Worm (Caenorhabditis elegans): Measurements from ENCODE around the gene D2045.9.

D2045.9 gene

DNA sequence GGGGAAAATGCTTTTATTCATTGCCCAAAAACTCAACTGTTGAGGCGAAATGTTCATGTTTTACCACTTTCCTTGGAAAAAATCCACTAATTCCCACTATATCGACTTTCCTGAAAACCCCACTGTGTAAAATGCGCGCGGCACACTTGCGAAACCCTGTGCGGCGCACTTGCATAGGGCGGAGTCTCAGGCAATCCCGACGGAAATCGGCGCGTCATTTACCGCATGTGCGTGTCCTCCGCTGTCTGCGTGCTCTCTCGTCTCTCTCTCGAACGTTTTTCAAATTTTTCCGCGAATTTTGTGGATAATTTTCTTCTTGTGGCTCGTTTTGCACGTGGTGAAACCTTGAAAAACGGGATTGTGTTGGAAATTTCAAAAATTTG, 13.9 kb upstream of the D2045.9 start, which contains the start of gene atx-2 (continued):
- TF ChIP-seq Y56A3A.18 (GFP tag; IDR thresholded peaks at IDR 0.05) (no peak), snpc-4 (GFP tag; optimal IDR thresholded peaks at IDR 0.05) (peak; percentile 69), snpc-4 (tag; optimal IDR thresholded peaks at IDR 0.05) (peak; percentile 6 to 84 (median 62)), nhr-27 (tag; optimal IDR thresholded peaks at IDR 0.05) (no peak), bed-1 (GFP tag; IDR thresholded peaks at IDR 0.05) (no peak), lin-54 (GFP tag; optimal IDR thresholded peaks at IDR 0.05) (peak; percentile 91), egl-18 (GFP tag; IDR thresholded peaks at IDR 0.05) (no peak), lir-1 (GFP tag; conservative IDR thresholded peaks at IDR 0.05) (peak; percentile 83), Y79H2A.3 (GFP tag; conservative IDR thresholded peaks at IDR 0.05) (peak; percentile 93), mxl-1 (tag; optimal IDR thresholded peaks at IDR 0.05) (peak; percentile 42), K11D2.4 (GFP tag; IDR thresholded peaks at IDR 0.05) (peak; percentile 91), snpc-1.1 (tag; optimal IDR thresholded peaks at IDR 0.05; ENCODE audit: insufficient read depth) (peak; percentile 71), efl-1 (GFP tag; optimal IDR thresholded peaks at IDR 0.05) (peak; percentile 77), ceh-58 (GFP tag; IDR thresholded peaks at IDR 0.05) (0 out of 2 replicates have a peak, but pooled peaks have one; percentile 64), madf-8 (GFP tag; conservative IDR thresholded peaks at IDR 0.05) (peak; percentile 61), tbx-9 (tag; optimal IDR thresholded peaks at IDR 0.05; ENCODE audit: borderline replicate concordance) (no peak), C17E4.6 (GFP tag; IDR thresholded peaks at IDR 0.05) (peak; percentile 84), unc-130 (GFP tag; optimal IDR thresholded peaks at IDR 0.05) (peak; percentile 55), rcor-1 (GFP tag; IDR thresholded peaks at IDR 0.05) (peak; percentile 91), B0261.1 (tag; optimal IDR thresholded peaks at IDR 0.05) (no peak), gei-17 (GFP tag; optimal IDR thresholded peaks at IDR 0.05) (peak; percentile 49), unc-62 (GFP tag; optimal IDR thresholded peaks at IDR 0.05) (no peak), Y53G8AR.9 (GFP tag; conservative IDR thresholded peaks at IDR 0.05) (peak; percentile 87), ztf-25 (GFP tag; IDR thresholded peaks at IDR 0.05) (peak; percentile 96), repo-1 (tag; optimal IDR thresholded peaks at IDR 0.05) (peak; percentile 81), nhr-179 (tag; optimal IDR thresholded peaks at IDR 0.05) (no peak), sptf-2 (GFP tag; optimal IDR thresholded peaks at IDR 0.05) (peak; percentile 88), ceh-100 (GFP tag; IDR thresholded peaks at IDR 0.05) (peak; percentile 99), nfya-1 (tag; optimal IDR thresholded peaks at IDR 0.05; ENCODE audit: borderline replicate concordance, insufficient read depth) (no peak), ztf-6 (GFP tag; IDR thresholded peaks at IDR 0.05) (0 out of 2 replicates have a peak, but pooled peaks have one; percentile 76), him-1 (tag; optimal IDR thresholded peaks at IDR 0.05) (no peak), ceh-40 (GFP tag; IDR thresholded peaks at IDR 0.05) (peak; percentile 54; the same call in 1 of the 2 replicates), mcd-1 (GFP tag; IDR thresholded peaks at IDR 0.05) (peak; percentile 96), dpl-1 (GFP tag; optimal IDR thresholded peaks at IDR 0.05) (peak; percentile 35), attf-5 (GFP tag; optimal IDR thresholded peaks at IDR 0.05) (peak; percentile 99), mel-28 (tag; optimal IDR thresholded peaks at IDR 0.05; ENCODE audit: borderline replicate concordance) (peak; percentile 76), bed-2 (GFP tag; IDR thresholded peaks at IDR 0.05) (peak; percentile 81), attf-6 (GFP tag; IDR thresholded peaks at IDR 0.05) (peak; percentile 79), F23B12.7 (tag; optimal IDR thresholded peaks at IDR 0.05; ENCODE audit: insufficient read depth) (no peak), ztf-3 (GFP tag; optimal IDR thresholded peaks at IDR 0.05) (no peak), nhr-120 (GFP tag; IDR thresholded peaks at IDR 0.05) (no peak), mes-4 (tag; optimal IDR thresholded peaks at IDR 0.05) (no peak), ztf-18 (tag; optimal IDR thresholded peaks at IDR 0.05) (peak; percentile 72), hmg-20 (GFP tag; IDR thresholded peaks at IDR 0.05) (peak; percentile 83), ekl-4 (GFP tag; IDR thresholded peaks at IDR 0.05) (peak; percentile 84), F55B11.4 (tag; optimal IDR thresholded peaks at IDR 0.05; ENCODE audit: borderline replicate concordance, insufficient read depth) (no peak), ztf-22 (GFP tag; optimal IDR thresholded peaks at IDR 0.05) (peak; percentile 42), B0035.1 (tag; optimal IDR thresholded peaks at IDR 0.05) (peak; percentile 67), lin-40 (tag; optimal IDR thresholded peaks at IDR 0.05) (peak; percentile 74)
